Fruit fly (Drosophila melanogaster): ENCODE results near the gene CG7369.

CG7369 gene

DNA sequence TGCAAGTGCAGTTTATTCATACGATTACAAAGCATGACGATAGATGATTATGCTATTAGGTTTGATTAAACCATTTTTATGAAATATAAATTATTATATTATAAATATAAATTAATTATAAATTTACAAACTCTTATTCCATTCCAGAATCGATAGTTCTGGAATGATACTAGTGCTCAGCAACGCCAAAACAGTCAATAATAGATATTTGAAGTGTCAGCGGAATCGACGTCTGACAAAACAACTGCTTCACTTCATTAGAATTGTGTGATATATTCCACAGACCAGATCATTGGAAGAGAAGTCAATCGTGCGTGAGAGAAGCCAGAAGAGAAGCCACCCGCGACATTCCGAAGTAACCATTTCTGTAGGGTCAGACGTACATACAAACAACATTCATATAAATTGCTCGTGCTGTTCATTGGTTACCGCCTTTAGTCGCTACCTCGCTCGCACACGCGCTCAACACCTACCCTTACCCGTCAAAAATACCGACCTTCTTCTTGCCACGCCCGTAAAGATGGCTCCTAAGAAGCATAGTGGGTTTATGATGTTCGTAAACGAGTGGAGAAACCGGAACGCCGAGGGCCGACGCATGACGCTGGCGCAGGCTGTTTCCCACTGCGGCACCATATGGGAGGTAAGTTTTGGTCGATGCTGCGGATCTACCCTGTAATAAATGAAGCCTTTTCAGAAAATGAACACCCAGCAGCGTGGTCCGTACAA lies 17.4 kb upstream of the CG7369 start (continued):
- TF ChIP-seq chn (GFP tag; optimal IDR thresholded peaks at IDR 0.05) (no peak), cad (GFP tag; optimal IDR thresholded peaks at IDR 0.05) (peak; percentile 81), ftz-f1 (GFP tag; optimal IDR thresholded peaks at IDR 0.05) (no peak), psq (GFP tag; optimal IDR thresholded peaks at IDR 0.05) (no peak), CG13624 (GFP tag; optimal IDR thresholded peaks at IDR 0.05) (no peak), stwl (tag; optimal IDR thresholded peaks at IDR 0.05) (peak; percentile 59), Deaf1 (tag; optimal IDR thresholded peaks at IDR 0.05) (peak; percentile 76), CG8478 (optimal IDR thresholded peaks at IDR 0.05) (no peak), MESR4 (GFP tag; optimal IDR thresholded peaks at IDR 0.05) (no peak), CG43689 (GFP tag; IDR thresholded peaks at IDR 0.05) (no peak), CG14860 (GFP tag; IDR thresholded peaks at IDR 0.05; ENCODE audit: partially characterized antibody) (no peak), CG14667 (GFP tag; IDR thresholded peaks at IDR 0.05) (no peak), CG17829 (tag; optimal IDR thresholded peaks at IDR 0.05) (no peak), E2f2 (GFP tag; IDR thresholded peaks at IDR 0.05) (no peak), peb (GFP tag; IDR thresholded peaks at IDR 0.05) (no peak), wor (GFP tag; IDR thresholded peaks at IDR 0.05) (no peak), CG3281 (GFP tag; optimal IDR thresholded peaks at IDR 0.05) (no peak), CG10321 (GFP tag; IDR thresholded peaks at IDR 0.05) (no peak), D (optimal IDR thresholded peaks at IDR 0.05) (no peak), D (GFP tag; optimal IDR thresholded peaks at IDR 0.05) (no peak), bcd (GFP tag; optimal IDR thresholded peaks at IDR 0.05) (no peak), mam (GFP tag; optimal IDR thresholded peaks at IDR 0.05) (no peak), CG15011 (GFP tag; optimal IDR thresholded peaks at IDR 0.05) (no peak), Ravus (GFP tag; IDR thresholded peaks at IDR 0.05) (no peak), CG33213 (GFP tag; optimal IDR thresholded peaks at IDR 0.05) (no peak), chinmo (GFP tag; IDR thresholded peaks at IDR 0.05; ENCODE audit: partially characterized antibody) (0 out of 4 replicates have a peak, but pooled peaks have one; percentile 39), Chrac-16 (GFP tag; optimal IDR thresholded peaks at IDR 0.05) (no peak), ewg (GFP tag; optimal IDR thresholded peaks at IDR 0.05) (peak; percentile 13), CG17612 (GFP tag; IDR thresholded peaks at IDR 0.05) (no peak), CG17802 (tag; optimal IDR thresholded peaks at IDR 0.05) (no peak), CG12942 (GFP tag; optimal IDR thresholded peaks at IDR 0.05) (no peak), fd102C (GFP tag; optimal IDR thresholded peaks at IDR 0.05) (no peak), lov (optimal IDR thresholded peaks at IDR 0.05) (no peak), lov (GFP tag; IDR thresholded peaks at IDR 0.05) (no peak), Rfx (GFP tag; IDR thresholded peaks at IDR 0.05) (peak; percentile 16; the same call in 1 of the 2 replicates), sim (GFP tag; IDR thresholded peaks at IDR 0.05) (no peak), CG12236 (GFP tag; optimal IDR thresholded peaks at IDR 0.05) (no peak), CG7357 (GFP tag; IDR thresholded peaks at IDR 0.05) (peak; percentile 33; the same call in 1 of the 3 replicates), CG13287 (GFP tag; IDR thresholded peaks at IDR 0.05; ENCODE audit: partially characterized antibody) (peak; percentile 36), Optix (GFP tag; IDR thresholded peaks at IDR 0.05) (no peak), CG10565 (GFP tag; optimal IDR thresholded peaks at IDR 0.05) (no peak), CG3065 (GFP tag; optimal IDR thresholded peaks at IDR 0.05) (peak; percentile 40), sr (GFP tag; IDR thresholded peaks at IDR 0.05) (no peak), seq (GFP tag; IDR thresholded peaks at IDR 0.05) (peak; percentile 59; the same call in 1 of the 2 replicates), CG34376 (GFP tag; optimal IDR thresholded peaks at IDR 0.05) (no peak), gem (tag; optimal IDR thresholded peaks at IDR 0.05) (no peak), CG1024 (GFP tag; IDR thresholded peaks at IDR 0.05) (no peak), phol (tag; optimal IDR thresholded peaks at IDR 0.05) (peak; percentile 25), twi (tag; optimal IDR thresholded peaks at IDR 0.05) (peak; percentile 87), CG6254 (GFP tag; optimal IDR thresholded peaks at IDR 0.05) (no peak), gfzf (GFP tag; optimal IDR thresholded peaks at IDR 0.05) (no peak), bowl (GFP tag; IDR thresholded peaks at IDR 0.05) (no peak)

Data from whole organism, embryonic.